Worm (Caenorhabditis elegans) whole organism, young adult: ENCODE data around the gene str-182.

Source experiments
- B0019.2 ChIP-seq: fragments of 200-800 bp; sonication (Bioruptor generic); conservative IDR thresholded peaks from 2 replicates; pipeline ENCODE4 v1.3.6; 2022; ENCODE audit warnings: missing genetic modification reagents, missing genetic modification characterization, missing compliant biosample characterization
- D2030.7 ChIP-seq: fragments of 200-800 bp; sonication (Bioruptor generic); IDR thresholded peaks from 2 replicates; pipeline ENCODE4 v1.3.6; 2022; ENCODE audit warnings: missing genetic modification reagents, missing genetic modification characterization, missing compliant biosample characterization
- F10E7.11 ChIP-seq: sonication (generic microtip); optimal IDR thresholded peaks from 2 replicates; lab custom pipeline; 2017; ENCODE audit warnings: mild to moderate bottlenecking, missing genetic modification characterization, moderate library complexity, missing compliant biosample characterization
- F57A8.1 ChIP-seq: fragments of 200-800 bp; sonication (Bioruptor generic); optimal IDR thresholded peaks from 2 replicates; lab custom pipeline; 2018; ENCODE audit warnings: mild to moderate bottlenecking, missing genetic modification characterization, moderate library complexity, missing compliant biosample characterization
- F57C9.4 ChIP-seq: sonication (generic microtip); optimal IDR thresholded peaks from 2 replicates; lab custom pipeline; 2017; ENCODE audit warnings: mild to moderate bottlenecking, missing genetic modification characterization, missing compliant biosample characterization
- K12H6.12 ChIP-seq: fragments of 200-800 bp; sonication (Bioruptor generic); optimal IDR thresholded peaks from 2 replicates; lab custom pipeline; 2018; ENCODE audit warnings: mild to moderate bottlenecking, missing genetic modification characterization, missing compliant biosample characterization
- Y53G8AR.9 ChIP-seq: fragments of 200-800 bp; sonication (Bioruptor generic); conservative IDR thresholded peaks from 2 replicates; pipeline ENCODE4 v1.3.6; 2022; ENCODE audit warnings: missing genetic modification reagents, missing genetic modification characterization, missing compliant biosample characterization
- Y79H2A.3 ChIP-seq: fragments of 200-800 bp; sonication (Bioruptor generic); conservative IDR thresholded peaks from 2 replicates; pipeline ENCODE4 v1.3.6; 2022; ENCODE audit warnings: missing genetic modification reagents, missing genetic modification characterization, missing compliant biosample characterization
- Y95B8A.8 ChIP-seq: fragments of 200-800 bp; sonication (Bioruptor generic); IDR thresholded peaks from 2 replicates; pipeline ENCODE4 v1.3.6; 2022; ENCODE audit warnings: missing genetic modification reagents, missing genetic modification characterization, missing compliant biosample characterization
- akir-1 ChIP-seq: fragments of 200-800 bp; sonication (Bioruptor generic); optimal IDR thresholded peaks from 2 replicates; lab custom pipeline; 2018; ENCODE audit warnings: mild to moderate bottlenecking, missing genetic modification characterization, moderate library complexity, missing compliant biosample characterization
- attf-5 ChIP-seq: fragments of 200-800 bp; sonication (Bioruptor generic); optimal IDR thresholded peaks from 2 replicates; lab custom pipeline; 2018; ENCODE audit warnings: mild to moderate bottlenecking, missing genetic modification characterization, missing compliant biosample characterization
- ceh-40 ChIP-seq: fragments of 200-800 bp; sonication (Bioruptor generic); IDR thresholded peaks from 2 replicates; pipeline ENCODE4 v1.3.6; 2022; ENCODE audit warnings: missing genetic modification characterization, missing compliant biosample characterization
- ceh-58 ChIP-seq: fragments of 200-800 bp; sonication (Bioruptor generic); IDR thresholded peaks from 2 replicates; pipeline ENCODE4 v1.3.6; 2022; ENCODE audit warnings: missing genetic modification characterization, missing compliant biosample characterization
- ceh-91 ChIP-seq: fragments of 200-800 bp; sonication (Bioruptor generic); IDR thresholded peaks from 2 replicates; pipeline ENCODE4 v1.3.6; 2022; ENCODE audit warnings: missing genetic modification reagents, missing genetic modification characterization, missing compliant biosample characterization
- dox-1 ChIP-seq: fragments of 200-800 bp; sonication (Bioruptor generic); IDR thresholded peaks from 2 replicates; pipeline ENCODE4 v1.3.6; 2022; ENCODE audit warnings: missing genetic modification reagents, missing genetic modification characterization, missing compliant biosample characterization
- dpff-1 ChIP-seq: sonication (generic microtip); optimal IDR thresholded peaks from 2 replicates; lab custom pipeline; 2017; ENCODE audit warnings: mild to moderate bottlenecking, missing genetic modification characterization, missing compliant biosample characterization
- dpl-1 ChIP-seq: fragments of 150-350 bp; optimal IDR thresholded peaks from 2 replicates; lab custom pipeline; 2014; ENCODE audit warnings: missing biosample characterization, missing genetic modification reagents, missing genetic modification characterization
- egl-44 ChIP-seq: fragments of 200-800 bp; sonication (Bioruptor generic); IDR thresholded peaks from 2 replicates; pipeline ENCODE4 v1.3.6; 2022; ENCODE audit warnings: missing genetic modification reagents, missing genetic modification characterization, missing compliant biosample characterization
- fkh-3 ChIP-seq: sonication (generic microtip); optimal IDR thresholded peaks from 2 replicates; lab custom pipeline; 2016; ENCODE audit warnings: mild to moderate bottlenecking, missing genetic modification characterization, missing compliant biosample characterization
- hlh-26 ChIP-seq: fragments of 200-800 bp; sonication (Bioruptor generic); conservative IDR thresholded peaks from 2 replicates; pipeline ENCODE4 v1.3.6; 2022; ENCODE audit warnings: missing genetic modification reagents, missing genetic modification characterization, missing compliant biosample characterization
- hmg-1.2 ChIP-seq: fragments of 200-800 bp; sonication (Bioruptor generic); IDR thresholded peaks from 2 replicates; pipeline ENCODE4 v1.3.6; 2022; ENCODE audit warnings: missing genetic modification reagents, missing genetic modification characterization, missing compliant biosample characterization
- hmg-20 ChIP-seq: fragments of 200-800 bp; sonication (Bioruptor generic); IDR thresholded peaks from 2 replicates; pipeline ENCODE4 v1.3.6; 2022; ENCODE audit warnings: missing genetic modification reagents, missing genetic modification characterization, missing compliant biosample characterization
- hrde-1 ChIP-seq: sonication (generic microtip); optimal IDR thresholded peaks from 2 replicates; lab custom pipeline; 2016; ENCODE audit warnings: missing genetic modification characterization, mild to moderate bottlenecking, missing compliant biosample characterization, moderate library complexity, missing genotype, missing genetic modification reagents, borderline replicate concordance
- hsf-1 ChIP-seq: fragments of 200-800 bp; sonication (Bioruptor generic); IDR thresholded peaks from 2 replicates; pipeline ENCODE4 v1.3.6; 2022; ENCODE audit warnings: missing genetic modification reagents, missing genetic modification characterization, missing compliant biosample characterization
- let-526 ChIP-seq: fragments of 200-800 bp; sonication (Bioruptor generic); IDR thresholded peaks from 2 replicates; pipeline ENCODE4 v1.3.6; 2022; ENCODE audit warnings: missing genetic modification reagents, missing genetic modification characterization, missing compliant biosample characterization
- lin-26 ChIP-seq: fragments of 200-800 bp; sonication (Bioruptor generic); IDR thresholded peaks from 2 replicates; pipeline ENCODE4 v1.3.6; 2022; ENCODE audit warnings: missing genetic modification reagents, missing genetic modification characterization, missing compliant biosample characterization
- lin-35 ChIP-seq, 3 experiments: fragments of 150-350 bp in 2 of 3; sonication (generic microtip) in 1 of 3; optimal IDR thresholded peaks; 2 replicates each; lab custom pipeline; 2014 to 2018; ENCODE audit warnings: missing biosample characterization in 3 of 3, missing genetic modification characterization in 3 of 3, missing genetic modification reagents in 3 of 3
- lin-54 ChIP-seq: fragments of 200-800 bp; sonication (Bioruptor generic); optimal IDR thresholded peaks from 2 replicates; lab custom pipeline; 2018; ENCODE audit warnings: mild to moderate bottlenecking, missing genetic modification characterization, missing compliant biosample characterization
- lir-1 ChIP-seq: fragments of 200-800 bp; sonication (Bioruptor generic); conservative IDR thresholded peaks from 2 replicates; pipeline ENCODE4 v1.3.6; 2022; ENCODE audit warnings: missing genetic modification reagents, missing genetic modification characterization, missing compliant biosample characterization
- lsl-1 ChIP-seq: fragments of 200-800 bp; sonication (Bioruptor generic); optimal IDR thresholded peaks from 2 replicates; lab custom pipeline; 2018; ENCODE audit warnings: mild to moderate bottlenecking, missing genetic modification characterization, moderate library complexity, missing compliant biosample characterization
- madf-3 ChIP-seq: fragments of 200-800 bp; sonication (Bioruptor generic); IDR thresholded peaks from 2 replicates; pipeline ENCODE4 v1.3.6; 2022; ENCODE audit warnings: missing genetic modification reagents, missing genetic modification characterization, missing compliant biosample characterization
- madf-6 ChIP-seq: fragments of 200-800 bp; sonication (Bioruptor generic); IDR thresholded peaks from 2 replicates; pipeline ENCODE4 v1.3.6; 2022; ENCODE audit warnings: missing genetic modification reagents, missing genetic modification characterization, missing compliant biosample characterization
- mel-28 ChIP-seq: sonication (generic microtip); optimal IDR thresholded peaks from 2 replicates; lab custom pipeline; 2016; ENCODE audit warnings: borderline replicate concordance, mild to moderate bottlenecking, missing genetic modification characterization, missing compliant biosample characterization
- mes-4 ChIP-seq: sonication (generic microtip); optimal IDR thresholded peaks from 2 replicates; lab custom pipeline; 2016; ENCODE audit warnings: missing genotype, missing genetic modification characterization, missing compliant biosample characterization
- nfya-1 ChIP-seq: sonication (generic microtip); optimal IDR thresholded peaks from 2 replicates; lab custom pipeline; 2017; ENCODE audit warnings: antibody characterized with exemption, missing compliant biosample characterization, missing genetic modification characterization, borderline replicate concordance; ENCODE audit not compliant: insufficient read depth
- nfyb-1 ChIP-seq: fragments of 200-800 bp; sonication (Bioruptor generic); IDR thresholded peaks from 2 replicates; pipeline ENCODE4 v1.3.6; 2022; ENCODE audit warnings: missing genetic modification reagents, missing genetic modification characterization, missing compliant biosample characterization
- nhr-120 ChIP-seq: fragments of 200-800 bp; sonication (Bioruptor generic); IDR thresholded peaks from 2 replicates; pipeline ENCODE4 v1.3.6; 2022; ENCODE audit warnings: missing genetic modification characterization, missing compliant biosample characterization
- nhr-179 ChIP-seq: sonication (generic microtip); optimal IDR thresholded peaks from 2 replicates; lab custom pipeline; 2016; ENCODE audit warnings: mild to moderate bottlenecking, missing genetic modification characterization, missing compliant biosample characterization
- nhr-80 ChIP-seq: sonication (generic microtip); optimal IDR thresholded peaks from 2 replicates; lab custom pipeline; 2016; ENCODE audit warnings: missing genetic modification characterization, missing compliant biosample characterization
- rec-8 ChIP-seq, 2 experiments: sonication (generic microtip); optimal IDR thresholded peaks; 2 replicates each; lab custom pipeline; 2016; ENCODE audit warnings: mild to moderate bottlenecking in 2 of 2, missing genetic modification characterization in 2 of 2, missing genetic modification reagents in 2 of 2, missing genotype in 2 of 2, missing biosample characterization in 1 of 2, missing compliant biosample characterization in 1 of 2, moderate library complexity in 1 of 2
- repo-1 ChIP-seq: sonication (generic microtip); optimal IDR thresholded peaks from 2 replicates; lab custom pipeline; 2017; ENCODE audit warnings: mild to moderate bottlenecking, missing genetic modification characterization, missing compliant biosample characterization
- sdz-38 ChIP-seq: sonication (generic microtip); optimal IDR thresholded peaks from 2 replicates; lab custom pipeline; 2016; ENCODE audit warnings: missing genotype, missing genetic modification characterization, missing compliant biosample characterization
- snpc-4 ChIP-seq, 5 experiments: fragments of 150-350 bp in 1 of 5; sonication (generic microtip) in 4 of 5; optimal IDR thresholded peaks; 2 replicates each; lab custom pipeline; 2014 to 2018; ENCODE audit warnings: missing genetic modification characterization in 5 of 5, missing biosample characterization in 3 of 5, antibody characterized with exemption in 2 of 5, mild to moderate bottlenecking in 2 of 5, missing compliant biosample characterization in 2 of 5, missing genotype in 2 of 5, moderate library complexity in 2 of 5, missing genetic modification reagents in 1 of 5
- unc-62 ChIP-seq: fragments of 150-350 bp; optimal IDR thresholded peaks from 2 replicates; lab custom pipeline; 2014; ENCODE audit warnings: missing biosample characterization, missing genetic modification reagents, missing genetic modification characterization
- xnd-1 ChIP-seq: sonication (generic microtip); optimal IDR thresholded peaks from 2 replicates; lab custom pipeline; 2016; ENCODE audit warnings: missing genotype, missing genetic modification reagents, missing genetic modification characterization, missing compliant biosample characterization
- zfh-2 ChIP-seq: fragments of 200-800 bp; sonication (Bioruptor generic); conservative IDR thresholded peaks from 2 replicates; pipeline ENCODE4 v1.3.6; 2022; ENCODE audit warnings: missing genetic modification reagents, missing genetic modification characterization, missing compliant biosample characterization
- ztf-25 ChIP-seq: fragments of 200-800 bp; sonication (Bioruptor generic); IDR thresholded peaks from 2 replicates; pipeline ENCODE4 v1.3.6; 2022; ENCODE audit warnings: missing genetic modification reagents, missing genetic modification characterization, missing compliant biosample characterization
- ztf-26 ChIP-seq: sonication (generic microtip); optimal IDR thresholded peaks from 2 replicates; lab custom pipeline; 2017; ENCODE audit warnings: missing genetic modification characterization, missing compliant biosample characterization

The str-182 gene

DNA sequence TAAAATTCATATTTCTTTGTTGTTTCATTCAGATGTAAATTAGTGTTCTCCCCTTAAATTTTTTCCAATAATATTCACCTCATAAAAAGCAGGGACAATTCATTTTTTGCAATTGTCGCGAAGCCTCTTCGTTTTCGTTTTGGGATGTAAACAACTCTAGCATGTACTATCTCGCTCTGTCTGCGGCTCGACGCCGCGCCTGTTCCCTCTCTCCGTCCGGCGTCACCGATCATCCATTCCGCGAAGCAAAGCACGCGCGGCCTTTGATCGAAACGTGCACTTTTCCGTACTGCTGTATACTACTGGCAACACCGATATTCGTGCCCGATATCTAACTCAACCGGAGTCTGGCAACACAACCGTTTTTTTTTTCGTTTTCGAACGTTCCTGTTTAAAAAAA is 13.7 kb upstream of the str-182 start:
- TF ChIP-seq F10E7.11 (tag; lab: Kevin White, UChicago) (no peak), hrde-1 (tag; lab: Kevin White, UChicago) (no peak), ceh-91 (GFP tag; lab: Robert Waterston, UW) (no peak), F57A8.1 (GFP tag; lab: Kevin White, UChicago) (no peak), madf-3 (no peak), attf-5 (GFP tag; lab: Kevin White, UChicago) (no peak), lin-54 (GFP tag; lab: Kevin White, UChicago) (no peak), Y95B8A.8 (GFP tag; lab: Robert Waterston, UW) (no peak), unc-62 (GFP tag; lab: Kevin White, UChicago) (no peak), B0019.2 (GFP tag; lab: Robert Waterston, UW) (no peak), hmg-1.2 (GFP tag; lab: Robert Waterston, UW) (peak; percentile 17; the same call in 1 of the 2 replicates), mes-4 (tag; lab: Kevin White, UChicago) (no peak), nhr-179 (tag; lab: Kevin White, UChicago) (no peak), let-526 (GFP tag; lab: Robert Waterston, UW) (peak; percentile 10; the same call in 1 of the 2 replicates), ceh-40 (GFP tag; lab: Robert Waterston, UW) (0 out of 2 replicates have a peak, but pooled peaks have one; percentile 48), nhr-80 (tag; lab: Kevin White, UChicago) (no peak), fkh-3 (no peak), D2030.7 (0 out of 2 replicates have a peak, but pooled peaks have one; percentile 5), lin-35 (GFP tag; optimal IDR thresholded peaks at IDR 0.05; lab: Kevin White, UChicago) (no peak), F57C9.4 (tag; lab: Kevin White, UChicago) (no peak), K12H6.12 (tag; lab: Kevin White, UChicago) (no peak), dpl-1 (no peak), snpc-4 (GFP tag; optimal IDR thresholded peaks at IDR 0.05; lab: Kevin White, UChicago) (no peak), snpc-4 (tag; optimal IDR thresholded peaks at IDR 0.05; lab: Kevin White, UChicago) (no peak), lin-26 (GFP tag; lab: Robert Waterston, UW) (peak; percentile 44; the same call in 1 of the 2 replicates), ceh-58 (no peak), nfyb-1 (GFP tag; lab: Robert Waterston, UW) (0 out of 2 replicates have a peak, but pooled peaks have one; percentile 25), madf-6 (GFP tag; lab: Robert Waterston, UW) (no peak), ztf-26 (tag; lab: Kevin White, UChicago) (no peak), Y79H2A.3 (GFP tag; lab: Robert Waterston, UW) (no peak), hsf-1 (GFP tag; lab: Robert Waterston, UW) (no peak), egl-44 (GFP tag; lab: Robert Waterston, UW) (0 out of 2 replicates have a peak, but pooled peaks have one; percentile 47), xnd-1 (tag; lab: Kevin White, UChicago) (no peak), zfh-2 (peak; percentile 82), dox-1 (GFP tag; lab: Robert Waterston, UW) (0 out of 2 replicates have a peak, but pooled peaks have one; percentile 9), mel-28 (tag; lab: Kevin White, UChicago) (no peak), Y53G8AR.9 (GFP tag; lab: Robert Waterston, UW) (no peak)

DNA sequence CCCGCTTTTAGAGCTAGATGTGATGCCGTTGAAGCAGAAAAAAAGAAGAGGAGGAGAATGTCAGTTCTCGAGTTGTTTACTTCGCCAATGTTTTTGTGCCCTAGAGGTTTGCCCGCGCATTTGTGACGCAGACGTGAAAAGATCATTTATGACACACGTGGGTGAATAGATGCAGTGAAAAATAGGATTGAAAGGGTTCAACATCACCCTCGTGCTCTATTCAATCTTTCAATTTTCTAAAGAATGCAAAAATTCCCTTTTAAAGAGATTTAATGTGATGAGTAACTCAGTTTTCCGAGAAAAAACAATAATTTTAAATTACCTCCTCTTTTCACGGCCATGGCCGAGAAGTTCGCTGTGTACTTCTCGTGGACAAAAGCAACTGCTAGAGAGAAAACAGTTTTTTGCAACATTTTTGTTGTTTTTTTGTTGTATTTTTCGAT is 13.2 kb upstream of the str-182 start:
- peak; percentile 34 for TF ChIP-seq attf-5 (GFP tag; lab: Kevin White, UChicago)
- TF ChIP-seq akir-1, result no peak
- TF ChIP-seq ztf-25, result no peak
- TF ChIP-seq xnd-1 (tag; lab: Kevin White, UChicago), result peak; percentile 1
- TF ChIP-seq hmg-20 (GFP tag; lab: Robert Waterston, UW), result no peak
- TF ChIP-seq dox-1 (GFP tag; lab: Robert Waterston, UW), result peak; percentile 16; the same call in 1 of the 2 replicates
- TF ChIP-seq repo-1 (tag; lab: Kevin White, UChicago), result no peak
- peak; percentile 5 for TF ChIP-seq lsl-1 (GFP tag; lab: Kevin White, UChicago)
- no peak for TF ChIP-seq nhr-120 (GFP tag; lab: Robert Waterston, UW)
- TF ChIP-seq dpff-1 (tag; lab: Kevin White, UChicago), result no peak
- no peak for TF ChIP-seq sdz-38 (tag; lab: Kevin White, UChicago)
- no peak for TF ChIP-seq nfya-1
- TF ChIP-seq hlh-26 (GFP tag; lab: Robert Waterston, UW), result no peak
- no peak for TF ChIP-seq rec-8 (tag; optimal IDR thresholded peaks at IDR 0.05; lab: Kevin White, UChicago)
- no peak for TF ChIP-seq lir-1 (GFP tag; lab: Robert Waterston, UW)
